Fruit fly (Drosophila melanogaster) whole organism, embryonic: Measurements from ENCODE around the gene Tim17a2.

ENCODE experiments used
- ATbp ChIP-seq: fragments of 200-800 bp; sonication (Bioruptor generic); optimal IDR thresholded peaks from 2 replicates; lab custom pipeline; 2017; ENCODE audit warnings: missing biosample characterization, mild to moderate bottlenecking, missing genetic modification characterization, missing genetic modification reagents
- CG10267 ChIP-seq: fragments of 200-800 bp; sonication (Bioruptor generic); optimal IDR thresholded peaks from 2 replicates; lab custom pipeline; 2018; ENCODE audit warnings: missing biosample characterization, mild to moderate bottlenecking, missing genetic modification characterization, moderate library complexity
- CG11085 ChIP-seq: fragments of 200-800 bp; sonication (Bioruptor generic); IDR thresholded peaks from 2 replicates; pipeline ENCODE4 v1.3.6; 2022; ENCODE audit warnings: missing biosample characterization, missing genetic modification characterization
- CG11093 ChIP-seq: fragments of 200-800 bp; sonication (Bioruptor generic); IDR thresholded peaks from 3 replicates; pipeline ENCODE4 v1.3.6; 2022; ENCODE audit warnings: missing biosample characterization, missing genetic modification characterization
- CG11696 ChIP-seq: fragments of 200-800 bp; sonication (Bioruptor generic); IDR thresholded peaks from 2 replicates; pipeline ENCODE4 v1.3.6; 2022; ENCODE audit warnings: missing biosample characterization, missing genetic modification characterization
- CG11723 ChIP-seq: fragments of 200-800 bp; sonication (Bioruptor generic); optimal IDR thresholded peaks from 2 replicates; lab custom pipeline; 2017; ENCODE audit warnings: missing biosample characterization, mild to moderate bottlenecking, missing genetic modification characterization
- CG12236 ChIP-seq: fragments of 200-800 bp; sonication (Bioruptor generic); optimal IDR thresholded peaks from 2 replicates; lab custom pipeline; 2016; ENCODE audit warnings: missing biosample characterization, missing genetic modification characterization
- CG12299 ChIP-seq: fragments of 200-800 bp; sonication (Bioruptor generic); optimal IDR thresholded peaks from 2 replicates; lab custom pipeline; 2018; ENCODE audit warnings: missing biosample characterization, mild to moderate bottlenecking, missing genetic modification characterization
- CG12391 ChIP-seq: fragments of 200-800 bp; sonication (Bioruptor generic); optimal IDR thresholded peaks from 3 replicates; lab custom pipeline; 2018; ENCODE audit warnings: missing biosample characterization, mild to moderate bottlenecking, missing genetic modification characterization, moderate library complexity
- CG12744 ChIP-seq: fragments of 200-800 bp; sonication (Bioruptor generic); optimal IDR thresholded peaks from 2 replicates; lab custom pipeline; 2016; ENCODE audit warnings: missing biosample characterization, missing genetic modification characterization
- CG14014 ChIP-seq: fragments of 200-800 bp; sonication (Bioruptor generic); IDR thresholded peaks from 2 replicates; pipeline ENCODE4 v1.3.6; 2022; ENCODE audit warnings: missing biosample characterization, missing genetic modification characterization
- CG14050 ChIP-seq: fragments of 200-800 bp; sonication (Bioruptor generic); IDR thresholded peaks from 3 replicates; pipeline ENCODE4 v1.3.6; 2022; ENCODE audit warnings: missing biosample characterization, missing genetic modification characterization
- CG14710 ChIP-seq: fragments of 200-800 bp; sonication (Bioruptor generic); optimal IDR thresholded peaks from 3 replicates; lab custom pipeline; 2019; ENCODE audit warnings: missing biosample characterization, mild to moderate bottlenecking, missing genetic modification characterization, moderate library complexity
- CG16863 ChIP-seq: fragments of 200-800 bp; sonication (Bioruptor generic); optimal IDR thresholded peaks from 3 replicates; lab custom pipeline; 2016; ENCODE audit warnings: missing biosample characterization, missing genetic modification characterization
- CG17328 ChIP-seq: fragments of 200-800 bp; sonication (Bioruptor generic); IDR thresholded peaks from 2 replicates; pipeline ENCODE4 v1.3.6; 2022; ENCODE audit warnings: missing biosample characterization, missing genetic modification characterization
- CG2678 ChIP-seq: fragments of 200-800 bp; sonication (Bioruptor generic); optimal IDR thresholded peaks from 3 replicates; lab custom pipeline; 2019; ENCODE audit warnings: missing biosample characterization, mild to moderate bottlenecking, missing genetic modification characterization, moderate library complexity
- CG2875 ChIP-seq: fragments of 200-800 bp; sonication (Bioruptor generic); optimal IDR thresholded peaks from 2 replicates; lab custom pipeline; 2017; ENCODE audit warnings: missing biosample characterization, mild to moderate bottlenecking, missing genetic modification characterization, missing genetic modification reagents
- CG30020 ChIP-seq: fragments of 200-800 bp; optimal IDR thresholded peaks from 2 replicates; lab custom pipeline; 2019; ENCODE audit warnings: missing biosample characterization, mild to moderate bottlenecking, missing genetic modification characterization, moderate library complexity
- CG4707 ChIP-seq: fragments of 200-800 bp; sonication (Bioruptor generic); optimal IDR thresholded peaks from 2 replicates; lab custom pipeline; 2018; ENCODE audit warnings: missing biosample characterization, mild to moderate bottlenecking, missing genetic modification characterization, moderate library complexity
- CG5953 ChIP-seq: fragments of 200-800 bp; sonication (Bioruptor generic); IDR thresholded peaks from 2 replicates; pipeline ENCODE4 v1.3.6; 2022; ENCODE audit warnings: missing biosample characterization, missing genetic modification characterization
- CG6175 ChIP-seq: fragments of 200-800 bp; sonication (Bioruptor generic); IDR thresholded peaks from 3 replicates; pipeline ENCODE4 v1.3.6; 2022; ENCODE audit warnings: missing biosample characterization, missing genetic modification characterization
- CG6272 ChIP-seq: fragments of 200-800 bp; sonication (Bioruptor generic); IDR thresholded peaks from 2 replicates; pipeline ENCODE4 v1.3.6; 2022; ENCODE audit warnings: missing biosample characterization, missing genetic modification characterization
- CG6689 ChIP-seq: fragments of 200-800 bp; sonication (Bioruptor generic); IDR thresholded peaks from 2 replicates; pipeline ENCODE4 v1.3.6; 2022; ENCODE audit warnings: missing biosample characterization, missing genetic modification characterization
- CG7357 ChIP-seq: fragments of 200-800 bp; sonication (Bioruptor generic); IDR thresholded peaks from 3 replicates; pipeline ENCODE4 v1.3.6; 2022; ENCODE audit warnings: missing biosample characterization, missing genetic modification characterization
- Dip2 ChIP-seq: fragments of 200-800 bp; sonication (Bioruptor generic); IDR thresholded peaks from 2 replicates; pipeline ENCODE4 v1.3.6; 2022; ENCODE audit warnings: missing biosample characterization, missing genetic modification characterization
- Dip3 ChIP-seq: fragments of 200-800 bp; sonication (Bioruptor generic); optimal IDR thresholded peaks from 3 replicates; lab custom pipeline; 2016; ENCODE audit warnings: missing biosample characterization, missing genetic modification characterization
- Hr3 ChIP-seq: fragments of 200-800 bp; sonication (Bioruptor generic); optimal IDR thresholded peaks from 3 replicates; lab custom pipeline; 2016; ENCODE audit warnings: missing biosample characterization, missing genetic modification characterization
- Lhr ChIP-seq: fragments of 200-800 bp; sonication (Bioruptor generic); optimal IDR thresholded peaks from 3 replicates; lab custom pipeline; 2017; ENCODE audit warnings: mild to moderate bottlenecking, missing biosample characterization, missing genetic modification reagents, missing genetic modification characterization
- Scr ChIP-seq: fragments of 200-800 bp; sonication (Bioruptor generic); IDR thresholded peaks from 2 replicates; pipeline ENCODE4 v1.3.6; 2022; ENCODE audit warnings: missing biosample characterization, missing genetic modification characterization; ENCODE audit not compliant: partially characterized antibody
- Tbp ChIP-seq: fragments of >200 bp; optimal IDR thresholded peaks from 2 replicates; lab custom pipeline; 2018; ENCODE audit warnings: missing biosample characterization, missing genetic modification characterization
- ase ChIP-seq: fragments of 200-800 bp; sonication (Bioruptor generic); IDR thresholded peaks from 3 replicates; pipeline ENCODE4 v1.3.6; 2022; ENCODE audit warnings: missing biosample characterization, missing genetic modification characterization
- bab2 ChIP-seq: fragments of 200-800 bp; sonication (Bioruptor generic); optimal IDR thresholded peaks from 2 replicates; lab custom pipeline; 2016; ENCODE audit warnings: missing biosample characterization, missing genetic modification characterization
- br ChIP-seq: fragments of >200 bp; optimal IDR thresholded peaks from 2 replicates; lab custom pipeline; 2017
- chm ChIP-seq: fragments of 200-800 bp; sonication (Bioruptor generic); IDR thresholded peaks from 2 replicates; pipeline ENCODE4 v1.3.6; 2022; ENCODE audit warnings: missing biosample characterization, missing genetic modification characterization
- dan ChIP-seq: fragments of 200-800 bp; sonication (Bioruptor generic); IDR thresholded peaks from 2 replicates; pipeline ENCODE4 v1.3.6; 2022; ENCODE audit warnings: missing biosample characterization, missing genetic modification characterization
- disco-r ChIP-seq: fragments of 200-800 bp; sonication (Bioruptor generic); optimal IDR thresholded peaks from 2 replicates; lab custom pipeline; 2016; ENCODE audit warnings: missing biosample characterization, missing genetic modification characterization
- dmrt11E ChIP-seq: fragments of 200-800 bp; sonication (Bioruptor generic); optimal IDR thresholded peaks from 3 replicates; lab custom pipeline; 2018; ENCODE audit warnings: missing biosample characterization, mild to moderate bottlenecking, missing genetic modification characterization, moderate library complexity
- en ChIP-seq: fragments of 200-800 bp; sonication (Bioruptor generic); optimal IDR thresholded peaks from 2 replicates; lab custom pipeline; 2016; ENCODE audit warnings: missing biosample characterization, missing genetic modification characterization
- esg ChIP-seq: fragments of 200-800 bp; sonication (Bioruptor generic); conservative IDR thresholded peaks from 2 replicates; pipeline ENCODE4 v1.3.6; 2022; ENCODE audit warnings: missing biosample characterization, missing genetic modification characterization
- gem ChIP-seq: fragments of 200-800 bp; sonication (Bioruptor generic); optimal IDR thresholded peaks from 2 replicates; lab custom pipeline; 2019; ENCODE audit warnings: missing biosample characterization, mild to moderate bottlenecking, missing genetic modification characterization, moderate library complexity
- hkb ChIP-seq, 2 experiments: fragments of 200-800 bp in 1 of 2; fragments of >200 bp in 1 of 2; sonication (Bioruptor generic) in 1 of 2; IDR thresholded peaks in 1 of 2; optimal IDR thresholded peaks in 1 of 2; 2 replicates each; pipeline versions ENCODE4 v1.3.6 to Lab custom; 2017 to 2022; ENCODE audit warnings: missing biosample characterization in 1 of 2, missing genetic modification characterization in 1 of 2
- kah ChIP-seq: fragments of 200-800 bp; sonication (Bioruptor generic); optimal IDR thresholded peaks from 2 replicates; lab custom pipeline; 2018; ENCODE audit warnings: missing biosample characterization, mild to moderate bottlenecking, missing genetic modification characterization
- klu ChIP-seq: fragments of 200-800 bp; sonication (Bioruptor generic); IDR thresholded peaks from 2 replicates; pipeline ENCODE4 v1.3.6; 2022; ENCODE audit warnings: missing biosample characterization, missing genetic modification characterization
- lmd ChIP-seq: fragments of 200-800 bp; sonication (Bioruptor generic); IDR thresholded peaks from 2 replicates; pipeline ENCODE4 v1.3.6; 2022; ENCODE audit warnings: missing biosample characterization, missing genetic modification characterization
- sim ChIP-seq: fragments of 200-800 bp; sonication (Bioruptor generic); IDR thresholded peaks from 2 replicates; pipeline ENCODE4 v1.3.6; 2022; ENCODE audit warnings: missing biosample characterization, missing genetic modification characterization
- sisA ChIP-seq: fragments of 200-800 bp; sonication (Bioruptor generic); IDR thresholded peaks from 2 replicates; pipeline ENCODE4 v1.3.6; 2022; ENCODE audit warnings: missing biosample characterization, missing genetic modification characterization
- slbo ChIP-seq: fragments of 200-800 bp; sonication (Bioruptor generic); IDR thresholded peaks from 2 replicates; pipeline ENCODE4 v1.3.6; 2022; ENCODE audit warnings: missing biosample characterization, missing genetic modification characterization
- trem ChIP-seq: fragments of 200-800 bp; optimal IDR thresholded peaks from 3 replicates; lab custom pipeline; 2019; ENCODE audit warnings: missing biosample characterization, mild to moderate bottlenecking, missing genetic modification characterization, moderate library complexity
- ttk ChIP-seq: fragments of 200-800 bp; sonication (Bioruptor generic); IDR thresholded peaks from 2 replicates; pipeline ENCODE4 v2.1.2; 2022; ENCODE audit warnings: missing biosample characterization, missing genetic modification characterization
- usp ChIP-seq: fragments of >200 bp; optimal IDR thresholded peaks from 2 replicates; lab custom pipeline; 2017; ENCODE audit warnings: missing biosample characterization, missing genetic modification characterization
- zen ChIP-seq: fragments of 200-800 bp; sonication (Bioruptor generic); optimal IDR thresholded peaks from 3 replicates; lab custom pipeline; 2018; ENCODE audit warnings: missing biosample characterization, mild to moderate bottlenecking, missing genetic modification characterization, moderate library complexity

Tim17a2 gene

DNA sequence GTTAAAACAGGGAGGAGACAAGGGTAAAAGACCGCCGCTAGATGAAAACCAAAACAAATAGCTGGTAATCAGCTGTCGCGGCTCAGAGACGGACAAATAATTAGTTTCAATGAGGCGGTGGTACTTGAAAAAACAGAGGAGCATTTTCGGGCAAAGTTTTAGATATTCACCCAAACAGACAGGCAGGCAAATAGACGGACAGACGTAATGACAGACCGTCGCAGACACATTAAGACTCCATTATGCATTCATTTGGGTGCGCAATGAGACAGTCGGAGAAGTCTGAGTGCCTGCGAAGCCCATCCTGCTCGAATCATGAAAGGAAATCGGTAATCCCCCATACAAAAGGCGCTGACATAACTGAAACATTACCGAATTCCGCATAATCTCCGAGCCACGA lies 51.1 kb downstream of the Tim17a2 start:
- TF ChIP-seq kah (GFP tag; lab: Kevin White, UChicago), result no peak
- TF ChIP-seq Dip3 (GFP tag; lab: Kevin White, UChicago), result no peak
- no peak for TF ChIP-seq Hr3 (GFP tag; lab: Kevin White, UChicago)
- no peak for TF ChIP-seq sim
- TF ChIP-seq zen (tag; lab: Kevin White, UChicago), result peak; percentile 99
- TF ChIP-seq CG30020 (tag; lab: Kevin White, UChicago), result no peak
- TF ChIP-seq CG12236 (GFP tag; lab: Kevin White, UChicago), result no peak
- no peak for TF ChIP-seq CG14710 (tag; lab: Kevin White, UChicago)
- TF ChIP-seq klu (GFP tag; lab: Robert Waterston, UW), result no peak
- no peak for TF ChIP-seq CG12744
- TF ChIP-seq usp (GFP tag; lab: Kevin White, UChicago), result no peak
- no peak for TF ChIP-seq sisA (GFP tag; lab: Robert Waterston, UW)
- no peak for TF ChIP-seq ase
- 0 out of 2 replicates have a peak, but pooled peaks have one; percentile 13 for TF ChIP-seq Scr

DNA sequence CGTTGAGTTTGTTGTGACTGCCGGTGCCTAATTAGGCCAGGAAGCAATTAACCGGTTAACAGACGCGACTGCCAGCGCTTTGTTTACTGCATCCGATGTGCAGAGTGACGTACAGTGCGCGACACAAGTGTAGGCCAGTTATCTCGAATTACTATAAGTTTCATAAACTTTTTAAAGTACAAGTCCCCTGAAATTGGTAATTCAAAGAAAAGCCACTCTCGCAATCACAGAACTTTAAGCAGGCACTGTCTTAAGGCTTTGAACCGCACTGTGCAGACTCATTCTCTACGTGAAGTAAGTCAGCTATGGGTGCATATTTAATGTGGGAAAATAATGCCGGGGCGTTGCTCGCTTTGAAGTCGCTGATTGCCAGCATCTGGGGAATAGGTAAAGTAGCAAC lies 53.0 kb downstream of the Tim17a2 start:
- TF ChIP-seq CG14050 (GFP tag; lab: Robert Waterston, UW) (peak; percentile 33; the same call in 2 of the 3 replicates), gem (tag; lab: Kevin White, UChicago) (peak; percentile 59), CG6272 (GFP tag; lab: Robert Waterston, UW) (no peak), CG6689 (GFP tag; lab: Robert Waterston, UW) (peak; percentile 41), lmd (GFP tag; lab: Robert Waterston, UW) (peak; percentile 43; the same call in 1 of the 2 replicates), br (lab: Kevin White, UChicago) (no peak), disco-r (GFP tag; lab: Kevin White, UChicago) (no peak), Lhr (peak; percentile 3), Tbp (GFP tag; lab: Kevin White, UChicago) (no peak), dmrt11E (tag; lab: Kevin White, UChicago) (peak; percentile 32), esg (GFP tag; lab: Robert Waterston, UW) (peak; percentile 37; the same call in 1 of the 2 replicates), Dip2 (GFP tag; lab: Robert Waterston, UW) (no peak), CG12391 (tag; lab: Kevin White, UChicago) (peak; percentile 40), dan (GFP tag; lab: Robert Waterston, UW) (no peak), en (no peak), CG14014 (GFP tag; lab: Robert Waterston, UW) (no peak), CG6175 (GFP tag; lab: Robert Waterston, UW) (no peak), CG5953 (GFP tag; lab: Robert Waterston, UW) (peak; percentile 44; the same call in 1 of the 2 replicates), CG11696 (0 out of 2 replicates have a peak, but pooled peaks have one; percentile 35), ttk (GFP tag; lab: Robert Waterston, UW) (peak; percentile 56), bab2 (peak; percentile 36), CG7357 (no peak), CG2678 (tag; lab: Kevin White, UChicago) (peak; percentile 47), trem (tag; lab: Kevin White, UChicago) (peak; percentile 13), CG10267 (peak; percentile 19), zen (tag; lab: Kevin White, UChicago) (peak; percentile 14), CG16863 (GFP tag; lab: Kevin White, UChicago) (no peak), CG11723 (no peak), CG11093 (GFP tag; lab: Robert Waterston, UW) (0 out of 3 replicates have a peak, but pooled peaks have one; percentile 11), CG2875 (GFP tag; lab: Kevin White, UChicago) (peak; percentile 1), CG17328 (GFP tag; lab: Robert Waterston, UW) (peak; percentile 62), CG4707 (peak; percentile 17), chm (GFP tag; lab: Robert Waterston, UW) (0 out of 2 replicates have a peak, but pooled peaks have one; percentile 45), hkb (optimal IDR thresholded peaks at IDR 0.05; lab: Kevin White, UChicago) (no peak), hkb (GFP tag; IDR thresholded peaks at IDR 0.05; lab: Robert Waterston, UW) (peak; percentile 55), CG12299 (no peak), CG11085 (no peak), slbo (no peak), ATbp (GFP tag; lab: Kevin White, UChicago) (peak; percentile 65)
